Worm (Caenorhabditis elegans) whole organism, L2 larva: ENCODE data around the gene F13E9.13.

Source experiments
- F13H6.1 ChIP-seq: sonication (generic microtip); optimal IDR thresholded peaks from 2 replicates; lab custom pipeline; 2016; ENCODE audit warnings: missing genetic modification characterization, missing compliant biosample characterization
- alr-1 ChIP-seq: fragments of 150-350 bp; optimal IDR thresholded peaks from 2 replicates; lab custom pipeline; 2014; ENCODE audit warnings: missing biosample characterization, missing genetic modification characterization
- ama-1 ChIP-seq: fragments of 150-350 bp; optimal IDR thresholded peaks from 2 replicates; lab custom pipeline; 2018; ENCODE audit warnings: inconsistent platforms
- ceh-16 ChIP-seq: fragments of 150-350 bp; optimal IDR thresholded peaks from 2 replicates; lab custom pipeline; 2014; ENCODE audit warnings: missing biosample characterization, missing genetic modification characterization
- ceh-82 ChIP-seq: fragments of 150-350 bp; optimal IDR thresholded peaks from 2 replicates; lab custom pipeline; 2014; ENCODE audit warnings: missing biosample characterization, missing genetic modification characterization
- crh-2 ChIP-seq: sonication (generic microtip); optimal IDR thresholded peaks from 2 replicates; lab custom pipeline; 2017; ENCODE audit warnings: missing biosample characterization, missing genetic modification characterization
- dmd-4 ChIP-seq: sonication (generic microtip); optimal IDR thresholded peaks from 2 replicates; lab custom pipeline; 2017; ENCODE audit warnings: missing biosample characterization, missing genetic modification characterization
- elt-1 ChIP-seq: fragments of 150-350 bp; optimal IDR thresholded peaks from 2 replicates; lab custom pipeline; 2014; ENCODE audit warnings: missing biosample characterization, missing genetic modification characterization
- elt-3 ChIP-seq: sonication (generic microtip); optimal IDR thresholded peaks from 2 replicates; lab custom pipeline; 2017; ENCODE audit warnings: missing biosample characterization, missing genetic modification characterization
- fos-1 ChIP-seq: fragments of 150-350 bp; optimal IDR thresholded peaks from 2 replicates; lab custom pipeline; 2014; ENCODE audit warnings: missing biosample characterization, missing genetic modification characterization
- gmeb-1 ChIP-seq: fragments of 150-350 bp; optimal IDR thresholded peaks from 2 replicates; lab custom pipeline; 2014; ENCODE audit warnings: missing biosample characterization, missing genetic modification characterization
- lin-11 ChIP-seq: fragments of 150-350 bp; sonication (generic microtip); optimal IDR thresholded peaks from 2 replicates; lab custom pipeline; 2014; ENCODE audit warnings: missing biosample characterization, missing genetic modification characterization, inconsistent platforms, mixed read lengths
- lin-13 ChIP-seq: fragments of 150-350 bp; optimal IDR thresholded peaks from 2 replicates; lab custom pipeline; 2014; ENCODE audit warnings: missing biosample characterization, missing genetic modification reagents, missing genetic modification characterization
- lin-39 ChIP-seq: fragments of 150-350 bp; optimal IDR thresholded peaks from 2 replicates; lab custom pipeline; 2014; ENCODE audit warnings: missing biosample characterization, missing genetic modification reagents, missing genetic modification characterization
- lsy-2 ChIP-seq, 2 experiments: fragments of 150-350 bp in 1 of 2; sonication (generic microtip) in 1 of 2; optimal IDR thresholded peaks; 2 replicates each; lab custom pipeline; 2014 to 2017; ENCODE audit warnings: missing biosample characterization in 2 of 2, missing genetic modification characterization in 2 of 2
- mab-5 ChIP-seq: fragments of 150-350 bp; optimal IDR thresholded peaks from 2 replicates; lab custom pipeline; 2014; ENCODE audit warnings: missing biosample characterization, missing genetic modification characterization
- mbf-1 ChIP-seq: sonication (generic microtip); optimal IDR thresholded peaks from 2 replicates; lab custom pipeline; 2017; ENCODE audit warnings: missing biosample characterization, missing genetic modification characterization
- nhr-11 ChIP-seq: fragments of 150-350 bp; optimal IDR thresholded peaks from 2 replicates; lab custom pipeline; 2014; ENCODE audit warnings: missing biosample characterization, missing genetic modification characterization
- nhr-12 ChIP-seq: fragments of 150-350 bp; optimal IDR thresholded peaks from 2 replicates; lab custom pipeline; 2014; ENCODE audit warnings: missing biosample characterization, missing genetic modification characterization
- nhr-129 ChIP-seq: fragments of 150-350 bp; optimal IDR thresholded peaks from 2 replicates; lab custom pipeline; 2014; ENCODE audit warnings: missing biosample characterization, missing genetic modification characterization
- nhr-21 ChIP-seq: fragments of 150-350 bp; optimal IDR thresholded peaks from 2 replicates; lab custom pipeline; 2014; ENCODE audit warnings: missing biosample characterization, missing genetic modification characterization
- nhr-237 ChIP-seq: fragments of 150-350 bp; optimal IDR thresholded peaks from 2 replicates; lab custom pipeline; 2014; ENCODE audit warnings: missing biosample characterization, missing genetic modification characterization
- nhr-25 ChIP-seq: fragments of 150-350 bp; sonication (generic microtip); optimal IDR thresholded peaks from 3 replicates; lab custom pipeline; 2014; ENCODE audit warnings: missing biosample characterization, missing genetic modification characterization
- sem-4 ChIP-seq: fragments of 150-350 bp; optimal IDR thresholded peaks from 2 replicates; lab custom pipeline; 2014; ENCODE audit warnings: missing biosample characterization, missing genetic modification reagents, missing genetic modification characterization
- unc-55 ChIP-seq: fragments of 150-350 bp; sonication (generic microtip); optimal IDR thresholded peaks from 3 replicates; lab custom pipeline; 2014; ENCODE audit warnings: missing biosample characterization, missing genetic modification reagents, missing genetic modification characterization
- unc-62 ChIP-seq: fragments of 150-350 bp; optimal IDR thresholded peaks from 2 replicates; lab custom pipeline; 2014; ENCODE audit warnings: missing biosample characterization, missing genetic modification reagents, missing genetic modification characterization
- ztf-1 ChIP-seq: fragments of 200-800 bp; sonication (Bioruptor generic); conservative IDR thresholded peaks from 2 replicates; pipeline ENCODE4 v1.3.6; 2022; ENCODE audit warnings: missing genetic modification characterization, missing compliant biosample characterization

F13E9.13 gene

DNA sequence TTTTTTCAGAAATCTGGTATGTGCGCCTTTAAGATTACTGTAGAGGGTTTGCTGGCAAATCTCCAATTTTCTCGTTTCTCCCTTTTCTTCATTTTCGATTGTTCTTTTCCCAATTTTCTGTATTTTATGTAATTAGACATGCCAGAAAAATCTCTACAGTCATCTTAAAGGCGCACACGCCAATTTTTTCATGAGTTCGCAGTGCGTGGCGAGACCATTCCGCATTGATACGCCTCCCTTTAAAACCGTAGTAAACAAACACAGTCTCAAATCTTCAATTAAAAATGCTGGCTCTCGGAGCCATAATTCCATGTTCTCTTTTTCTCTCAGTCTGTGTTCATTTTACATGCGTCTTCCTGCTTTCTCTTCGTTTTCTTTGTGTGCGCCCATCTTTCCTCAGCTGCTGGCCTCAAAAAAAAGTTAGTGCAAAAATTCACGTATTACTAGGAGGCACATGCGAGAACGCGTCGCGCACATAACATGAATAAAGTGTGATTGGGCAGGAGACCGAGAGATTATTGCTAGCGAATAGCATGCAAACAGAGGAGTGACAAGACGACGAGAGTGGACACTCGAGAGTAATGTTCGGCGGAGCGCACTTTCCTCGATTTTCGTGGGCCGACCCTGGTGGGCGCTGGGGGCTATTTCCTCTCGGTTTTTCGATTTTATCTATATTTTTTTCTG is 37.7 kb downstream of the F13E9.13 start (continued):
- TF ChIP-seq gmeb-1 (tag; lab: Kevin White, UChicago) (peak; percentile 65), lin-39 (tag; lab: Kevin White, UChicago) (no peak), mbf-1 (no peak), nhr-21 (peak; percentile 61), elt-3 (tag; lab: Kevin White, UChicago) (no peak), ama-1 (lab: Kevin White, UChicago) (peak; percentile 74), elt-1 (tag; lab: Kevin White, UChicago) (no peak), dmd-4 (tag; lab: Kevin White, UChicago) (no peak), ceh-16 (tag; lab: Kevin White, UChicago) (peak; percentile 45), alr-1 (tag; lab: Kevin White, UChicago) (no peak), fos-1 (tag; lab: Kevin White, UChicago) (peak; percentile 58), ceh-82 (tag; lab: Kevin White, UChicago) (peak; percentile 19), crh-2 (tag; lab: Kevin White, UChicago) (peak; percentile 84), unc-62 (GFP tag; lab: Kevin White, UChicago) (no peak), nhr-25 (tag; lab: Kevin White, UChicago) (peak; percentile 58), ztf-1 (GFP tag; lab: Robert Waterston, UW) (no peak)

DNA sequence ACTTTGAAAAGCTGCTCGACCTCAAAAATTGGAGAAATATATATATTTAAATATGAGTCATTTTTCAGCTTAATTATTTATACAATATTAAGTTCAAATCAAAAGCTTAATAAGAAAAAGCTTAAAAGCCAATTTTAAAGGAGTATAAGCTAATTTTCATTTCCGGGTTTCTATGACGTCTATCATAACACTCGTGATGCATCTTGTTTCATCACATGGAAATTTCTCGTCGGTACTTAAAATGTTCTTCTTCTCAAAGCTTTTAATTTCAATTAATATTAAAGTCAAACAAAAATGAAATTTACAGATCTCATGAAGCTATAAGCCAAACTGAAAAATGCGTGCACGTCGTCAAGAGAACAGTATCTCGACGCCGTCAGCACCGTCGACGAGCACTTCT is 38.4 kb downstream of the F13E9.13 start, which contains the start of gene rbr-2:
TSS of gene rbr-2 (plus strand) at position 301 of the 400 bp plus-strand sequence.
- TF ChIP-seq mab-5 (tag; lab: Kevin White, UChicago) (no peak), crh-2 (tag; lab: Kevin White, UChicago) (no peak), nhr-237 (tag; lab: Kevin White, UChicago) (no peak), lin-13 (no peak), unc-55 (no peak), nhr-129 (no peak), nhr-11 (no peak), lin-11 (tag; lab: Kevin White, UChicago) (no peak), F13H6.1 (tag; lab: Kevin White, UChicago) (no peak), sem-4 (tag; lab: Kevin White, UChicago) (no peak), lsy-2 (tag; optimal IDR thresholded peaks at IDR 0.05; lab: Kevin White, UChicago) (no peak), nhr-12 (tag; lab: Kevin White, UChicago) (no peak)
- TF ChIP-seq, all 48 proteins: peak for 0
